Worm (Caenorhabditis elegans) whole organism, L4 larva: ENCODE results near the gene C45B2.6.

Experiments used
- F44E2.7 ChIP-seq: fragments of 200-800 bp; sonication (Bioruptor generic); IDR thresholded peaks from 2 replicates; pipeline ENCODE4 v2.1.2; 2022; ENCODE audit warnings: missing genetic modification characterization, missing compliant biosample characterization
- R02D3.7 ChIP-seq: fragments of 150-350 bp; sonication (generic microtip); optimal IDR thresholded peaks from 3 replicates; lab custom pipeline; 2014; ENCODE audit warnings: missing biosample characterization, missing genetic modification characterization
- Y5F2A.4 ChIP-seq: fragments of 200-800 bp; sonication (Bioruptor generic); optimal IDR thresholded peaks from 2 replicates; lab custom pipeline; 2018; ENCODE audit warnings: mild to moderate bottlenecking, missing genetic modification characterization, missing compliant biosample characterization
- aha-1 ChIP-seq: fragments of 150-350 bp; peaks from one replicate; lab custom pipeline; 2014; ENCODE audit warnings: missing biosample characterization, missing genetic modification characterization
- aly-2 ChIP-seq: sonication (generic microtip); optimal IDR thresholded peaks from 2 replicates; lab custom pipeline; 2018; ENCODE audit warnings: missing biosample characterization, missing genetic modification characterization
- attf-4 ChIP-seq: sonication (generic microtip); optimal IDR thresholded peaks from 3 replicates; lab custom pipeline; 2017; ENCODE audit warnings: missing biosample characterization, missing genetic modification characterization
- ceh-28 ChIP-seq: fragments of 150-350 bp; optimal IDR thresholded peaks from 2 replicates; lab custom pipeline; 2014; ENCODE audit warnings: missing biosample characterization, missing genetic modification reagents, missing genetic modification characterization
- ceh-82 ChIP-seq: sonication (generic microtip); optimal IDR thresholded peaks from 2 replicates; lab custom pipeline; 2017; ENCODE audit warnings: missing biosample characterization, missing genetic modification characterization
- ctbp-1 ChIP-seq: fragments of 200-800 bp; sonication (Bioruptor generic); IDR thresholded peaks from 2 replicates; pipeline ENCODE4 v1.3.6; 2022; ENCODE audit warnings: missing genetic modification reagents, missing genetic modification characterization, missing compliant biosample characterization
- daf-12 ChIP-seq: fragments of 150-350 bp; optimal IDR thresholded peaks from 2 replicates; lab custom pipeline; 2014; ENCODE audit warnings: missing biosample characterization, missing genetic modification reagents, missing genetic modification characterization
- daf-16 ChIP-seq, 3 experiments: sonication (generic microtip); optimal IDR thresholded peaks; 2 replicates each; lab custom pipeline; 2016 to 2017; ENCODE audit warnings: missing genetic modification characterization in 3 of 3, missing genetic modification reagents in 3 of 3, mild to moderate bottlenecking in 2 of 3, missing compliant biosample characterization in 2 of 3, missing biosample characterization in 1 of 3, moderate library complexity in 1 of 3
- dmd-6 ChIP-seq: fragments of 200-800 bp; sonication (Bioruptor generic); IDR thresholded peaks from 2 replicates; pipeline ENCODE4 v1.3.6; 2022; ENCODE audit warnings: missing genetic modification reagents, missing genetic modification characterization, missing compliant biosample characterization
- dmd-9 ChIP-seq: fragments of 200-800 bp; sonication (Bioruptor generic); IDR thresholded peaks from 2 replicates; pipeline ENCODE4 v1.3.6; 2022; ENCODE audit warnings: missing genetic modification reagents, missing genetic modification characterization, missing compliant biosample characterization
- dve-1 ChIP-seq: sonication (generic microtip); optimal IDR thresholded peaks from 2 replicates; lab custom pipeline; 2017; ENCODE audit warnings: antibody characterized with exemption, mild to moderate bottlenecking, missing genetic modification characterization, missing compliant biosample characterization; ENCODE audit not compliant: insufficient read depth
- egl-27 ChIP-seq: sonication (generic microtip); optimal IDR thresholded peaks from 3 replicates; lab custom pipeline; 2017; ENCODE audit warnings: missing biosample characterization, missing genetic modification reagents, missing genetic modification characterization
- fkh-10 ChIP-seq: fragments of 150-350 bp; optimal IDR thresholded peaks from 2 replicates; lab custom pipeline; 2014; ENCODE audit warnings: missing biosample characterization, missing genetic modification reagents, missing genetic modification characterization
- hlh-11 ChIP-seq: fragments of 200-800 bp; sonication (Bioruptor generic); optimal IDR thresholded peaks from 2 replicates; lab custom pipeline; 2018; ENCODE audit warnings: mild to moderate bottlenecking, missing genetic modification characterization, missing compliant biosample characterization
- hlh-30 ChIP-seq: sonication (generic microtip); optimal IDR thresholded peaks from 2 replicates; lab custom pipeline; 2017; ENCODE audit warnings: antibody characterized with exemption, mild to moderate bottlenecking, missing genetic modification characterization, missing compliant biosample characterization; ENCODE audit not compliant: insufficient read depth
- jun-1 ChIP-seq: fragments of 150-350 bp; optimal IDR thresholded peaks from 2 replicates; lab custom pipeline; 2014; ENCODE audit warnings: missing biosample characterization, missing genetic modification reagents, missing genetic modification characterization
- lim-7 ChIP-seq: fragments of 200-800 bp; sonication (Bioruptor generic); IDR thresholded peaks from 2 replicates; pipeline ENCODE4 v1.3.6; 2022; ENCODE audit warnings: missing genetic modification characterization, missing compliant biosample characterization
- lin-38 ChIP-seq: fragments of 200-800 bp; sonication (Bioruptor generic); IDR thresholded peaks from 2 replicates; pipeline ENCODE4 v1.3.6; 2022; ENCODE audit warnings: missing genetic modification reagents, missing genetic modification characterization, missing compliant biosample characterization
- lin-39 ChIP-seq: fragments of 150-350 bp; optimal IDR thresholded peaks from 2 replicates; lab custom pipeline; 2014; ENCODE audit warnings: missing biosample characterization, missing genetic modification reagents, missing genetic modification characterization
- mxl-2 ChIP-seq: fragments of 200-800 bp; sonication (Bioruptor generic); conservative IDR thresholded peaks from 2 replicates; pipeline ENCODE4 v1.3.6; 2022; ENCODE audit warnings: missing genetic modification reagents, missing genetic modification characterization, missing compliant biosample characterization
- mxl-3 ChIP-seq: fragments of 200-800 bp; sonication (Bioruptor generic); optimal IDR thresholded peaks from 2 replicates; lab custom pipeline; 2018; ENCODE audit warnings: mild to moderate bottlenecking, missing genetic modification characterization, missing compliant biosample characterization
- nhr-102 ChIP-seq: sonication (generic microtip); optimal IDR thresholded peaks from 2 replicates; lab custom pipeline; 2016; ENCODE audit warnings: mild to moderate bottlenecking, missing genetic modification characterization, moderate library complexity, missing compliant biosample characterization
- nhr-11 ChIP-seq: fragments of 150-350 bp; optimal IDR thresholded peaks from 2 replicates; lab custom pipeline; 2014; ENCODE audit warnings: missing biosample characterization, missing genetic modification characterization
- nhr-25 ChIP-seq: sonication (generic microtip); optimal IDR thresholded peaks from 2 replicates; lab custom pipeline; 2017; ENCODE audit warnings: missing genetic modification characterization, mild to moderate bottlenecking, missing compliant biosample characterization, antibody characterized with exemption, moderate library complexity, borderline replicate concordance; ENCODE audit not compliant: insufficient read depth
- nhr-28 ChIP-seq: fragments of 150-350 bp; optimal IDR thresholded peaks from 2 replicates; lab custom pipeline; 2014; ENCODE audit warnings: missing biosample characterization, missing genetic modification characterization
- nhr-76 ChIP-seq: fragments of 150-350 bp; optimal IDR thresholded peaks from 2 replicates; lab custom pipeline; 2014; ENCODE audit warnings: missing biosample characterization, missing genetic modification characterization
- php-3 ChIP-seq: fragments of 200-800 bp; sonication (Bioruptor generic); IDR thresholded peaks from 2 replicates; pipeline ENCODE4 v1.3.6; 2022; ENCODE audit warnings: missing genetic modification reagents, missing genetic modification characterization, missing compliant biosample characterization
- pqm-1 ChIP-seq: sonication (generic microtip); optimal IDR thresholded peaks from 2 replicates; lab custom pipeline; 2017; ENCODE audit warnings: missing biosample characterization, missing genetic modification characterization
- saeg-2 ChIP-seq: fragments of 200-800 bp; sonication (Bioruptor generic); IDR thresholded peaks from 2 replicates; pipeline ENCODE4 v1.3.6; 2022; ENCODE audit warnings: missing genetic modification reagents, missing genetic modification characterization, missing compliant biosample characterization
- set-16 ChIP-seq: fragments of 200-800 bp; sonication (Bioruptor generic); IDR thresholded peaks from 2 replicates; pipeline ENCODE4 v1.3.6; 2022; ENCODE audit warnings: missing genetic modification reagents, missing genetic modification characterization, missing compliant biosample characterization
- spr-1 ChIP-seq: sonication (generic microtip); optimal IDR thresholded peaks from 2 replicates; lab custom pipeline; 2016; ENCODE audit warnings: mild to moderate bottlenecking, missing genetic modification characterization, missing compliant biosample characterization
- spr-3 ChIP-seq: fragments of 200-800 bp; sonication (Bioruptor generic); optimal IDR thresholded peaks from 2 replicates; lab custom pipeline; 2018; ENCODE audit warnings: mild to moderate bottlenecking, missing genetic modification characterization, missing compliant biosample characterization
- tra-1 ChIP-seq: fragments of 200-800 bp; sonication (Bioruptor generic); IDR thresholded peaks from 2 replicates; pipeline ENCODE4 v1.3.6; 2022; ENCODE audit warnings: missing genetic modification reagents, missing genetic modification characterization, missing compliant biosample characterization
- unc-130 ChIP-seq: sonication (generic microtip); optimal IDR thresholded peaks from 2 replicates; lab custom pipeline; 2016; ENCODE audit warnings: missing genetic modification reagents, missing genetic modification characterization, missing compliant biosample characterization
- unc-62 ChIP-seq, 3 experiments: fragments of 150-350 bp in 1 of 3; sonication (generic microtip); optimal IDR thresholded peaks in 2 of 3; peaks in 1 of 3; 1 replicate in 1 of 3; 2 replicates in 2 of 3; lab custom pipeline; 2014 to 2017; ENCODE audit warnings: missing biosample characterization in 3 of 3, missing genetic modification characterization in 3 of 3, missing genetic modification reagents in 3 of 3, missing genotype in 1 of 3
- zfp-3 ChIP-seq: fragments of 200-800 bp; sonication (Bioruptor generic); conservative IDR thresholded peaks from 2 replicates; pipeline ENCODE4 v1.3.6; 2022; ENCODE audit warnings: missing genetic modification reagents, missing genetic modification characterization, missing compliant biosample characterization

Gene C45B2.6

DNA sequence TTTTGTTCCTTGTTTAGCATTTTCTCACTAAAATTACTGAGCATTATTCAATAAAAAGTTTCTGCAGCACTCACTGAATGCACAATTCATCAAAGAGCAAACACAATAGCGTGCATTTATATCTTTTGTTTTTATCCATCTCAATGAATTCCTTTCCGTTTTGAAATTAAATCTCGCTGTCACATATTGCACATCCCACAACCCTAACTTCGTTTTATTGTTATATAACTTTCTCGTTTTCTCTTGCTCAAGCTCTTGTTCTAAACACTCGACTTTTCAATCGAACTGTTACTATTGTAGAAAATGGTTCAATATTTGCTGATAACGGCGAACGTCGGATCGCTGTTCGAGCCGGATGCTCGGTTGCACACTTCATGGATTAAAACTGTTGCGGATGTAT lies 21.5 kb upstream of the C45B2.6 start, which contains the start of gene ipp-5:
TSS of gene ipp-5 (plus strand) at position 301 of the 400 bp plus-strand sequence.
- peak; percentile 33 for TF ChIP-seq aha-1
- TF ChIP-seq nhr-76 (tag; lab: Kevin White, UChicago) = no peak
- no peak for TF ChIP-seq lin-38 (GFP tag; lab: Robert Waterston, UW)

DNA sequence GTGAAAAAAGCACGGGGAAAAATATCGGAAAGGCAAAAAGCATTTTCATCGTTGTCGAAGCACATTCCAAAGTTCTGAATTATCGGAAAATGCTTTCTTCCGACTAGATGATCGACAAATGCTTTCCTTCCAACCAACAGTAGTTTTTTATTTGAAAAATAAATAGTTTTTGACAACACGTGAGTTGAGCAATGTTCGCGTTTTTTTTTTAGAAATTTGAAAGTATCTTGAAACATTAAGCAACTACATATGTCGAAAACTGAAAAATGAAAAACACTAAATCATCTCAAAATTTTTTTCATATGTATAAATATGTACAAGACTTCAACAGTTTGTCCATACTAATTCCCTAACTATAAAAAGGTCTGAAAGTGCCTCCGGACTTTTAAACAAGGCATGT lies 13.1 kb upstream of the C45B2.6 start, which contains the start of gene hsp-25:
TSS of gene hsp-25 (minus strand) at position 101 of the 400 bp plus-strand sequence.
- TF ChIP-seq unc-130 (GFP tag; lab: Kevin White, UChicago) (no peak), aha-1 (peak; percentile 29), fkh-10 (GFP tag; lab: Kevin White, UChicago) (no peak), spr-1 (no peak), ceh-28 (tag; lab: Kevin White, UChicago) (no peak), hlh-30 (tag; lab: Kevin White, UChicago) (no peak), unc-62 (GFP tag; optimal IDR thresholded peaks at IDR 0.05 in 1 of 2; lab: Kevin White, UChicago) (peak in 1 of 2 experiments; percentile 72), unc-62 (tag; optimal IDR thresholded peaks at IDR 0.05; lab: Kevin White, UChicago) (no peak), tra-1 (GFP tag; lab: Robert Waterston, UW) (no peak)

DNA sequence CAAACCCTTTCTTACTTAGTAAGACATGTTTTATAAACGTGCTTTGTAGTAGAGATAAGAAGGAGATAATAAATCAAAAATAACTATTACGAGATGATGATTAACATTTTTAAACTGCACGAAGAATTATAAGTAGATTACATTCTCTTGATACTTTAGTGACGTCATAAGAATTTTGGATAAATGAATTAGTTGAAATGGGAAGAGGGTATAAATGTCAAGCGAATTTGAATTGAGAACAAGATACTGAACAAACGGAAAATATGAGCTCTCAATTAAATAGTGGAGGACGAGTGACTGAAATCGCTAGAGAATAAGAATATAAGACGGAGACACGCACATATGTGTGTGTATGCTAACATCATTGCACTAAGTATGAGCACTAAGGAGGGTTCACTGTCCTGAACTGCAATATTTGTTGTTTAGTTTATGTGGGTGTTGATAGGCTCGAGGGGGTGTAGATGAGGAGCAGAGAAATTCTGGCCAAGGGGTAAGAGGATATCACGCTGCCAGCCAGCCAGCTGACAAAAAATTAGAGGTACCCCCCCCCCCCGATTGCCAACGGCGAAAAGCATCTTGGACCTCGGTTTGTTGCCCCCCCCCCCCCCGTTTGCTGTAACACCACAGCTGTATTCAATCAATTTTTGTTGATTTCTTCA lies 12.1 kb upstream of the C45B2.6 start:
- no peak for TF ChIP-seq mxl-2
- peak; percentile 78 for TF ChIP-seq set-16 (GFP tag; lab: Robert Waterston, UW)
- TF ChIP-seq F44E2.7 (GFP tag; lab: Robert Waterston, UW) = no peak
- no peak for TF ChIP-seq nhr-25 (tag; lab: Kevin White, UChicago)
- peak; percentile 73 for TF ChIP-seq aha-1
- TF ChIP-seq daf-16 (GFP tag; optimal IDR thresholded peaks at IDR 0.05; lab: Kevin White, UChicago) = peak in 1 of 2 experiments; percentile 22
- TF ChIP-seq daf-16 (tag; optimal IDR thresholded peaks at IDR 0.05; lab: Kevin White, UChicago) = no peak
- TF ChIP-seq jun-1 (tag; lab: Kevin White, UChicago) = no peak
- TF ChIP-seq fkh-10 (GFP tag; lab: Kevin White, UChicago) = no peak
- TF ChIP-seq unc-62 (GFP tag; optimal IDR thresholded peaks at IDR 0.05 in 1 of 2; lab: Kevin White, UChicago) = peak in 1 of 2 experiments; percentile 74
- no peak for TF ChIP-seq unc-62 (tag; optimal IDR thresholded peaks at IDR 0.05; lab: Kevin White, UChicago)
- no peak for TF ChIP-seq attf-4 (tag; lab: Kevin White, UChicago)
- peak; percentile 2 for TF ChIP-seq mxl-3
- TF ChIP-seq R02D3.7 (tag; lab: Kevin White, UChicago) = no peak

DNA sequence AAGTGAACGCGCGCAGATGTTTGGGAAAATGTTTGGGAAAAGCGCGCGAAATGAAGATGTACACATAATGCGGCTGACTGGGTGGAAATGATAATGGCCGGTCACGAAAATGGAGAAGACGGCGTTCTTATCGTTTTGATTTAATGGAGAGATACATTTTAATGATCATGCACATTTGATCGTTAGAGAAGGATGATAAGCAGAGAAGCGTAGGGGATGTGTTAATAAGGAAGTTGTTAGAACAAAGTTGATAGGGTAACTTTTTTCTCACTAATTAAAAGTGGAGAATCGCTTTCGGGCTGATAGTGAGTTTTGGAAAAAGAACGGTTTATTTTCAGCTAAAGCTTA lies 11.6 kb upstream of the C45B2.6 start:
- TF ChIP-seq hlh-30 (tag; lab: Kevin White, UChicago) (peak; percentile 26), php-3 (peak; percentile 58), dmd-6 (GFP tag; lab: Robert Waterston, UW) (0 out of 2 replicates have a peak, but pooled peaks have one; percentile 10), daf-16 (GFP tag; optimal IDR thresholded peaks at IDR 0.05; lab: Kevin White, UChicago) (no peak), daf-16 (tag; optimal IDR thresholded peaks at IDR 0.05; lab: Kevin White, UChicago) (peak; percentile 0), dve-1 (tag; lab: Kevin White, UChicago) (peak; percentile 27), unc-62 (GFP tag; optimal IDR thresholded peaks at IDR 0.05 in 1 of 2; lab: Kevin White, UChicago) (no peak), unc-62 (tag; optimal IDR thresholded peaks at IDR 0.05; lab: Kevin White, UChicago) (no peak), nhr-28 (tag; lab: Kevin White, UChicago) (peak; percentile 37), hlh-11 (peak; percentile 64), zfp-3 (GFP tag; lab: Robert Waterston, UW) (no peak)

DNA sequence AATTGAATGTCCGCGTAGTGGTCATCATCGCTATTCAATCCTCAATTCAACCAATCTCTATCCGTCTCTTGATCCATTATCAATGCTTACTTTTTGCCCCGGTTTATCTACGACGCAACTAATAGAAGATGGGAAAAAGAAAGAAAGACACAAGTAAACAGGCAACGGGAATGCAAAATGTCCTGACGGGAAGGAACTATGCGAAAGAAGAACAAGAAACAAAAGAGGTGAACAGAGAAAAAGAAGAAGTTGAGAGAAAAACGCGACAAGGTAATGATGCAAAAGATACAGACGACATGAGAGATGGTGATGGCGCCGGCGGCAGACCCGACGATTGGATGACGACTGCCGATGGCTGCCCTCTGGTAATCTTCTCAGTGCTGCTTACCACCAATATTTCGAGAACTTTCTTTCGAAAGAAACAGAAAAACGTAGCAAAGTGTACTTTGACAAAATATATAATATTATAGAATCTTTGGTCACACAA lies 10.6 kb upstream of the C45B2.6 start:
- TF ChIP-seq aly-2 = no peak
- TF ChIP-seq ctbp-1 (GFP tag; lab: Robert Waterston, UW) = peak; percentile 41; the same call in 1 of the 2 replicates
- no peak for TF ChIP-seq ceh-82 (tag; lab: Kevin White, UChicago)
- peak; percentile 66 for TF ChIP-seq hlh-30 (tag; lab: Kevin White, UChicago)
- TF ChIP-seq lin-38 (GFP tag; lab: Robert Waterston, UW) = no peak
- TF ChIP-seq egl-27 (tag; lab: Kevin White, UChicago) = no peak
- no peak for TF ChIP-seq daf-12 (tag; lab: Kevin White, UChicago)
- TF ChIP-seq dmd-9 (GFP tag; lab: Robert Waterston, UW) = no peak
- no peak for TF ChIP-seq lim-7 (GFP tag; lab: Robert Waterston, UW)
- TF ChIP-seq Y5F2A.4 (GFP tag; lab: Kevin White, UChicago) = no peak
- TF ChIP-seq saeg-2 = 0 out of 2 replicates have a peak, but pooled peaks have one; percentile 23
- TF ChIP-seq lin-39 (tag; lab: Kevin White, UChicago) = no peak
- TF ChIP-seq nhr-102 (tag; lab: Kevin White, UChicago) = peak; percentile 41
- TF ChIP-seq pqm-1 (tag; lab: Kevin White, UChicago) = peak; percentile 89
- TF ChIP-seq spr-3 (GFP tag; lab: Kevin White, UChicago) = no peak
- peak; percentile 94 for TF ChIP-seq hlh-11
- no peak for TF ChIP-seq jun-1 (tag; lab: Kevin White, UChicago)
- peak; percentile 72 for TF ChIP-seq nhr-11 (tag; lab: Kevin White, UChicago)
- TF ChIP-seq zfp-3 (GFP tag; lab: Robert Waterston, UW) = no peak
